Fruit fly (Drosophila melanogaster): ENCODE measurements around the gene dpr11.

The dpr11 gene

DNA sequence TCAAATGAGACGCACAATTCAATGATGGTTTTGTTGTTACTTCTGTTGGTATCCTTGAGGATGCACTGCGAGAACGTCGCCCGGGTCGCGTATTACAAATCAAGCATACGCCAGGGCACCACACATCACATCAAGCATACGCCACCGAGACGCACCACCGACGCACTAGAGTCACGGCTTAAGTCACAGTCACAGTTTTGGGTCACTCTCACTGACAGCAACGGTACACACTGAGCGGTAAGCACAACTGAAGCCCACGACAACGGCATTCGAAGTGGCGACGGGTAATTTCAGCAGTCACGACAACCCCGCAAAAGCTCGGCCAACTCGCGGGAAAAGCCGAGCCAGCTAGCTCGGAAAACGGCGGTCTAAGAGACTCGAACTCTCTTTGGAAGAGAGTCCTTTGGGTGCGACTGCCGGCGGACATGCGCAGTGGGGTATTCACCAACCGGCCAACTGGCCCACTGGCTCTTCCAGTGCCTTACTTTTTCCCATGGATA lies at the start of gene dpr11:
TSS of gene dpr11 (minus strand) at position 263 of the 500 bp plus-strand sequence.
- TF ChIP-seq Hnf4 (GFP tag; optimal IDR thresholded peaks at IDR 0.05), result no peak
- no peak for TF ChIP-seq pan (optimal IDR thresholded peaks at IDR 0.05)
- no peak for TF ChIP-seq CG9705 (GFP tag; optimal IDR thresholded peaks at IDR 0.05)
- no peak for TF ChIP-seq CrebA (GFP tag; optimal IDR thresholded peaks at IDR 0.05; ENCODE audit: borderline replicate concordance)
- no peak for TF ChIP-seq rgr (GFP tag; optimal IDR thresholded peaks at IDR 0.05)
- no peak for TF ChIP-seq Hr83 (GFP tag; optimal IDR thresholded peaks at IDR 0.05; ENCODE audit: poor library complexity, severe bottlenecking)
- TF ChIP-seq fru (GFP tag; optimal IDR thresholded peaks at IDR 0.05), result no peak
- no peak for TF ChIP-seq brk (GFP tag; optimal IDR thresholded peaks at IDR 0.05)
- no peak for TF ChIP-seq usp (GFP tag; optimal IDR thresholded peaks at IDR 0.05)
- TF ChIP-seq Myc (optimal IDR thresholded peaks at IDR 0.05), result no peak
- no peak for TF ChIP-seq psq (GFP tag; optimal IDR thresholded peaks at IDR 0.05)
- TF ChIP-seq foxo (GFP tag; optimal IDR thresholded peaks at IDR 0.05), result no peak
- TF ChIP-seq dmrt93B (GFP tag; optimal IDR thresholded peaks at IDR 0.05), result no peak

DNA sequence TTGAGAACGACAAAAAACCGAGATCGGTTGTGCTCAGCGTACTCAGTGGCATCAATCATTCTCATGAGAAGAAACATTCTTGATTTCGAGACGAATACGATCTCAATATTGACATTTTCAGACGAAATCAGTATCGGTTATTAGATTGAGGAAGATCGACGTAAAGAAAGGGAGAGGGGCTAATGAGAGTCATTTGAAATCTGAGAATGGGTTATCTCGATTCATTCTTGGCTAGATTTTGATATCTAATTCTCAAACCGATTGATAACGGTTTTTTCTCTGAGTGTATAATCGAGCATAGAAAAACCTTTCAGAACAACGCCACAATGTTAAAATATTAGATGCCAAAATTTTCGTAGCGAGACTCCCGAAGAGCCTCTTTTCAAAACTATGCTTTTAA lies 47.8 kb upstream of the dpr11 start, which contains the start of gene CG31286:
TSS of gene CG31286 (plus strand) at position 301 of the 400 bp plus-strand sequence.
- TF ChIP-seq pan (optimal IDR thresholded peaks at IDR 0.05), result no peak
- no peak for TF ChIP-seq GATAd (GFP tag; optimal IDR thresholded peaks at IDR 0.05)
- no peak for TF ChIP-seq Mio (GFP tag; optimal IDR thresholded peaks at IDR 0.05)
- TF ChIP-seq jim (GFP tag; optimal IDR thresholded peaks at IDR 0.05), result no peak
- TF ChIP-seq Rel (GFP tag; optimal IDR thresholded peaks at IDR 0.05), result no peak
- TF ChIP-seq Rel (tag; optimal IDR thresholded peaks at IDR 0.05), result no peak

DNA sequence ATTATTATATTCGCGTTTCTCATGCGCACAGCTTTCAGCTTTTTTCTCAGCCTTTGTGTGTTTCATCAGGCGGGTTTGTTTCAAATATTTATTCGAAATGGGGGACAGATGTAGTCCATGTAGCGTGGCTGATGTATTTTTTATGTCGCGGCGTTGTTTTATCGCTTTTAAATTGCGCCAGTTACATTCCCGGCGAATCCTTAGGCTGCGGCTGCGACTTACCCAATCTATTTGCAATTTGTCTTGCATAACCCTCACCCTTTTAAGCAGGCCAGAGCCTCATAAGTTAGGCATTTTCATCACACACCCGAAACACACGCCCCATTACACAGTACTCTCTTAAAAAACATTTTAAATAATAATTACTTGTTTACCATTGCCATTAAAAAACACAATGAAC lies 36.7 kb upstream of the dpr11 start, which contains the start of gene sunz:
TSS of gene sunz (plus strand) at position 301 of the 400 bp plus-strand sequence.
- TF ChIP-seq Sp1 (GFP tag; optimal IDR thresholded peaks at IDR 0.05) (no peak), Hr78 (GFP tag; optimal IDR thresholded peaks at IDR 0.05) (no peak), Myc (optimal IDR thresholded peaks at IDR 0.05) (no peak), Hr83 (GFP tag; optimal IDR thresholded peaks at IDR 0.05; ENCODE audit: poor library complexity, severe bottlenecking) (no peak), OdsH (GFP tag; optimal IDR thresholded peaks at IDR 0.05) (no peak), Hnf4 (GFP tag; optimal IDR thresholded peaks at IDR 0.05) (no peak), Dif (GFP tag; optimal IDR thresholded peaks at IDR 0.05; ENCODE audit: partially characterized antibody) (no peak), HLH106 (tag; optimal IDR thresholded peaks at IDR 0.05) (no peak), woc (GFP tag; optimal IDR thresholded peaks at IDR 0.05) (no peak), lola (GFP tag; optimal IDR thresholded peaks at IDR 0.05) (no peak), dsf (GFP tag; optimal IDR thresholded peaks at IDR 0.05; ENCODE audit: borderline replicate concordance) (no peak), rgr (GFP tag; optimal IDR thresholded peaks at IDR 0.05) (no peak), sv (GFP tag; optimal IDR thresholded peaks at IDR 0.05) (no peak), sage (GFP tag; optimal IDR thresholded peaks at IDR 0.05) (no peak)

DNA sequence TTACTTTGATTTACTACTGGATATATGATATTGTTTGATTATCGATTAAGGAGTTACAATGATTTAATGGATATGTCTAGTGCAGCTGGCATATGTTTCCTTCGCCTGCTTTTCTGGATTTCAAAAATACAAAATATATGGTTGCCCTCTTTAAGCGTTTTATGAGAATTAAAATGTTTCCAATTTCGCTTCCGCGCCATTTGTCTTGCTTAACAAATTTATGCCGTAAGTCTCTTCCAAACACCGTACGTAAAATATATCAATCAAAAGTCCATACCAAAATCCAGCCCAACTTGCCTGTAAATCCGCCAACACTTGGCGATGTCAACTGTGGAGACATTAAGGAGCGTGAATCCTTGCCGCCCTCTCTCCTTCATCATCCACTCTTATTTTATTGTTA lies 36.1 kb upstream of the dpr11 start, which contains the start of gene CG15177:
TSS of gene CG15177 (minus strand) at position 101 of the 400 bp plus-strand sequence.
- TF ChIP-seq lola (GFP tag; optimal IDR thresholded peaks at IDR 0.05), result no peak
- TF ChIP-seq Hr78 (GFP tag; optimal IDR thresholded peaks at IDR 0.05), result no peak

DNA sequence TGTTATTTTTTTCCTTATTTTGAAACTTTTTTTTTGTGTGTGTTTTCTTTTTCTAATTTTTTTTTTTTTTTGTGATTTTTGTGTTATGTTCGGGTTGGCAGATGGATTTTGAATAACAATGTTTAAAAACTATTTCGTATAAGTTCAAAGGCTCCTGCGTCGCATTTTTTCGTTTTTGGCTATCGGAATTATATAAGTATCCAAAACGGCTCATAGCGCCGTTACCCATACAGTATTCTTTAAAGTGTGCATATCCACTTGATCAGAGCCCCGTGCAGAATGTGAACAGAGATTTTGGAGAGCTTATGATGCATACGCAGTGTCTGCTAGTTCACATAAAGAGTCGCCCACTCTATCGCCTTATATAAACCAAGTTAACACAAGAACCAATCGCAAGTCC lies 34.7 kb upstream of the dpr11 start, which contains the start of gene sowi:
TSS of gene sowi (minus strand) at position 101 of the 400 bp plus-strand sequence.
- no peak for TF ChIP-seq CG32264 (GFP tag; optimal IDR thresholded peaks at IDR 0.05)
- TF ChIP-seq GATAd (GFP tag; optimal IDR thresholded peaks at IDR 0.05), result no peak
- no peak for TF ChIP-seq OdsH (GFP tag; optimal IDR thresholded peaks at IDR 0.05)
- TF ChIP-seq tai (GFP tag; optimal IDR thresholded peaks at IDR 0.05), result no peak
- no peak for TF ChIP-seq dsf (GFP tag; optimal IDR thresholded peaks at IDR 0.05; ENCODE audit: borderline replicate concordance)
- TF ChIP-seq psq (GFP tag; optimal IDR thresholded peaks at IDR 0.05), result no peak
- no peak for TF ChIP-seq Hr78 (GFP tag; optimal IDR thresholded peaks at IDR 0.05)
- TF ChIP-seq foxo (GFP tag; optimal IDR thresholded peaks at IDR 0.05), result no peak
- TF ChIP-seq Abd-B (GFP tag; optimal IDR thresholded peaks at IDR 0.05), result no peak
- TF ChIP-seq pan (optimal IDR thresholded peaks at IDR 0.05), result no peak
- no peak for TF ChIP-seq brk (GFP tag; optimal IDR thresholded peaks at IDR 0.05)
- no peak for TF ChIP-seq Rel (GFP tag; optimal IDR thresholded peaks at IDR 0.05)
- TF ChIP-seq Rel (tag; optimal IDR thresholded peaks at IDR 0.05), result no peak
- TF ChIP-seq Hnf4 (GFP tag; optimal IDR thresholded peaks at IDR 0.05), result no peak
- no peak for TF ChIP-seq dmrt93B (GFP tag; optimal IDR thresholded peaks at IDR 0.05)
- no peak for TF ChIP-seq usp (GFP tag; optimal IDR thresholded peaks at IDR 0.05)
- no peak for TF ChIP-seq Dfd (GFP tag; optimal IDR thresholded peaks at IDR 0.05)
- no peak for TF ChIP-seq jim (GFP tag; optimal IDR thresholded peaks at IDR 0.05)

Data from whole organism, wandering third instar larva.